Worm (Caenorhabditis elegans) whole organism, L3 larva: ENCODE results near the gene C06E1.9.

Experiments used
- hmg-11 ChIP-seq: sonication (generic microtip); optimal IDR thresholded peaks from 2 replicates; lab custom pipeline; 2016; ENCODE audit warnings: missing genetic modification characterization, missing compliant biosample characterization
- skn-1 ChIP-seq: fragments of 150-350 bp; optimal IDR thresholded peaks from 2 replicates; lab custom pipeline; 2014; ENCODE audit warnings: missing biosample characterization, missing genetic modification characterization
- unc-39 ChIP-seq: sonication (generic microtip); optimal IDR thresholded peaks from 4 replicates; lab custom pipeline; 2017; ENCODE audit warnings: missing biosample characterization, missing genetic modification characterization
- ztf-11 ChIP-seq: fragments of 150-350 bp; optimal IDR thresholded peaks from 2 replicates; lab custom pipeline; 2014; ENCODE audit warnings: missing biosample characterization, missing genetic modification characterization

ce11 chrIII:8556836-8557385, 52.7 kb downstream of the C06E1.9 start, which contains the start of gene C02D5.2:
- TF ChIP-seq unc-39 (no peak), skn-1 (tag; lab: Kevin White, UChicago) (peak; percentile 36), hmg-11 (tag; lab: Kevin White, UChicago) (peak; percentile 42), ztf-11 (tag; lab: Kevin White, UChicago) (no peak)
